Fruit fly (Drosophila melanogaster) whole organism, prepupa: ENCODE results near the gene Usp8.

Experiments
- CG3919 ChIP-seq: fragments of 200-800 bp; sonication (Bioruptor generic); optimal IDR thresholded peaks from 3 replicates; lab custom pipeline; 2016; ENCODE audit warnings: missing biosample characterization, missing genetic modification characterization
- Hr4 ChIP-seq: fragments of 200-800 bp; sonication (Bioruptor generic); optimal IDR thresholded peaks from 3 replicates; lab custom pipeline; 2016; ENCODE audit warnings: missing biosample characterization, missing genetic modification characterization
- Sox102F ChIP-seq: fragments of 200-800 bp; sonication (Bioruptor generic); optimal IDR thresholded peaks from 2 replicates; lab custom pipeline; 2016; ENCODE audit warnings: missing biosample characterization, mild to moderate bottlenecking, missing genetic modification characterization
- Sox15 ChIP-seq: fragments of 200-800 bp; sonication (Bioruptor generic); optimal IDR thresholded peaks from 3 replicates; lab custom pipeline; 2016; ENCODE audit warnings: missing biosample characterization, missing genetic modification characterization
- cyc ChIP-seq: fragments of 200-800 bp; sonication (Bioruptor generic); optimal IDR thresholded peaks from 3 replicates; lab custom pipeline; 2016; ENCODE audit warnings: missing biosample characterization, missing genetic modification characterization
- dsx ChIP-seq: fragments of 200-800 bp; optimal IDR thresholded peaks from 3 replicates; lab custom pipeline; 2019; ENCODE audit warnings: missing biosample characterization, mild to moderate bottlenecking, missing genetic modification characterization, moderate library complexity; ENCODE audit not compliant: poor library complexity, severe bottlenecking
- salr ChIP-seq, 2 experiments: fragments of 200-800 bp; sonication (Bioruptor generic); optimal IDR thresholded peaks; 3 replicates each; lab custom pipeline; 2016 to 2018; ENCODE audit warnings: missing biosample characterization in 2 of 2, missing genetic modification characterization in 2 of 2, mild to moderate bottlenecking in 1 of 2

- TF ChIP-seq Sox102F (GFP tag; lab: Kevin White, UChicago) (no peak), dsx (GFP tag; lab: Kevin White, UChicago) (no peak), CG3919 (no peak), salr (GFP tag; optimal IDR thresholded peaks at IDR 0.05; lab: Kevin White, UChicago) (no peak), Hr4 (no peak), cyc (GFP tag; lab: Kevin White, UChicago) (no peak), Sox15 (no peak)
Measured at dm6 chr3R:21096532-21097143, 37.4 kb upstream of the Usp8 start.
